Fruit fly (Drosophila melanogaster) whole organism, embryonic: ENCODE data around the gene Sik2.
A peak's percentile ranks its signal among the peaks of the same experiment; 100 is the strongest.

Experiments used
- ATbp ChIP-seq: fragments of 200-800 bp; sonication (Bioruptor generic); optimal IDR thresholded peaks from 2 replicates; lab custom pipeline; 2017; ENCODE audit warnings: missing biosample characterization, mild to moderate bottlenecking, missing genetic modification characterization, missing genetic modification reagents
- BtbVII ChIP-seq: fragments of 200-800 bp; sonication (Bioruptor generic); optimal IDR thresholded peaks from 3 replicates; lab custom pipeline; 2017; ENCODE audit warnings: missing biosample characterization, mild to moderate bottlenecking, missing genetic modification characterization
- CG10267 ChIP-seq: fragments of 200-800 bp; sonication (Bioruptor generic); optimal IDR thresholded peaks from 2 replicates; lab custom pipeline; 2018; ENCODE audit warnings: missing biosample characterization, mild to moderate bottlenecking, missing genetic modification characterization, moderate library complexity
- CG10274 ChIP-seq: fragments of 200-800 bp; sonication (Bioruptor generic); optimal IDR thresholded peaks from 3 replicates; lab custom pipeline; 2017; ENCODE audit warnings: missing biosample characterization, mild to moderate bottlenecking, missing genetic modification characterization
- CG10654 ChIP-seq: fragments of 200-800 bp; sonication (Bioruptor generic); optimal IDR thresholded peaks from 2 replicates; lab custom pipeline; 2016; ENCODE audit warnings: missing biosample characterization, missing genetic modification characterization
- CG12769 ChIP-seq: fragments of 200-800 bp; sonication (Bioruptor generic); optimal IDR thresholded peaks from 2 replicates; lab custom pipeline; 2019; ENCODE audit warnings: missing biosample characterization, mild to moderate bottlenecking, missing genetic modification characterization, moderate library complexity
- CG13894 ChIP-seq: fragments of 200-800 bp; sonication (Bioruptor generic); optimal IDR thresholded peaks from 3 replicates; lab custom pipeline; 2018; ENCODE audit warnings: missing biosample characterization, mild to moderate bottlenecking, missing genetic modification characterization, moderate library complexity
- CG1647 ChIP-seq: fragments of 200-800 bp; sonication (Bioruptor generic); optimal IDR thresholded peaks from 3 replicates; lab custom pipeline; 2016; ENCODE audit warnings: missing biosample characterization, missing genetic modification characterization
- CG1792 ChIP-seq: fragments of 200-800 bp; sonication (Bioruptor generic); optimal IDR thresholded peaks from 2 replicates; lab custom pipeline; 2016; ENCODE audit warnings: missing biosample characterization, missing genetic modification characterization
- CG18619 ChIP-seq: fragments of 200-800 bp; sonication (Bioruptor generic); optimal IDR thresholded peaks from 3 replicates; lab custom pipeline; 2017; ENCODE audit warnings: missing biosample characterization, mild to moderate bottlenecking, missing genetic modification characterization
- CG30431 ChIP-seq: fragments of 200-800 bp; sonication (Bioruptor generic); optimal IDR thresholded peaks from 2 replicates; lab custom pipeline; 2017; ENCODE audit warnings: missing biosample characterization, missing genetic modification characterization
- CG31365 ChIP-seq: fragments of 200-800 bp; sonication (Bioruptor generic); optimal IDR thresholded peaks from 2 replicates; lab custom pipeline; 2018; ENCODE audit warnings: missing biosample characterization, mild to moderate bottlenecking, missing genetic modification characterization
- CG32767 ChIP-seq: fragments of 200-800 bp; sonication (Bioruptor generic); IDR thresholded peaks from 2 replicates; pipeline ENCODE4 v1.3.6; 2022; ENCODE audit warnings: missing biosample characterization, missing genetic modification characterization
- CG33213 ChIP-seq: fragments of 200-800 bp; sonication (Bioruptor generic); optimal IDR thresholded peaks from 3 replicates; lab custom pipeline; 2016; ENCODE audit warnings: missing biosample characterization, missing genetic modification characterization
- CG3407 ChIP-seq: fragments of 200-800 bp; sonication (Bioruptor generic); optimal IDR thresholded peaks from 2 replicates; lab custom pipeline; 2018; ENCODE audit warnings: missing biosample characterization, mild to moderate bottlenecking, missing genetic modification characterization
- CG4282 ChIP-seq: fragments of 200-800 bp; sonication (Bioruptor generic); optimal IDR thresholded peaks from 2 replicates; lab custom pipeline; 2016; ENCODE audit warnings: missing biosample characterization, missing genetic modification characterization
- CG9727 ChIP-seq: fragments of 200-800 bp; sonication (Bioruptor generic); optimal IDR thresholded peaks from 3 replicates; lab custom pipeline; 2017; ENCODE audit warnings: missing biosample characterization, mild to moderate bottlenecking, missing genetic modification characterization
- CG9876 ChIP-seq: fragments of 200-800 bp; sonication (Bioruptor generic); optimal IDR thresholded peaks from 2 replicates; lab custom pipeline; 2016; ENCODE audit warnings: missing biosample characterization, missing genetic modification characterization
- CoRest ChIP-seq: fragments of 200-800 bp; sonication (Bioruptor generic); optimal IDR thresholded peaks from 3 replicates; lab custom pipeline; 2018; ENCODE audit warnings: missing biosample characterization, mild to moderate bottlenecking, missing genetic modification characterization, moderate library complexity
- D19B ChIP-seq: fragments of 200-800 bp; sonication (Bioruptor generic); optimal IDR thresholded peaks from 2 replicates; lab custom pipeline; 2017; ENCODE audit warnings: missing biosample characterization, mild to moderate bottlenecking, missing genetic modification characterization
- Deaf1 ChIP-seq: fragments of 200-800 bp; optimal IDR thresholded peaks from 3 replicates; lab custom pipeline; 2019; ENCODE audit warnings: missing biosample characterization, mild to moderate bottlenecking, missing genetic modification characterization, moderate library complexity
- Dip2 ChIP-seq: fragments of 200-800 bp; sonication (Bioruptor generic); IDR thresholded peaks from 2 replicates; pipeline ENCODE4 v1.3.6; 2022; ENCODE audit warnings: missing biosample characterization, missing genetic modification characterization
- Dip3 ChIP-seq: fragments of 200-800 bp; sonication (Bioruptor generic); optimal IDR thresholded peaks from 3 replicates; lab custom pipeline; 2016; ENCODE audit warnings: missing biosample characterization, missing genetic modification characterization
- Drgx ChIP-seq: fragments of 200-800 bp; sonication (Bioruptor generic); IDR thresholded peaks from 2 replicates; pipeline ENCODE4 v1.3.6; 2022; ENCODE audit warnings: missing biosample characterization, missing genetic modification characterization
- E2f1 ChIP-seq: fragments of 200-800 bp; sonication (Bioruptor generic); IDR thresholded peaks from 2 replicates; pipeline ENCODE4 v1.3.6; 2022; ENCODE audit warnings: missing biosample characterization, missing genetic modification characterization
- E2f2 ChIP-seq: fragments of 200-800 bp; sonication (Bioruptor generic); IDR thresholded peaks from 2 replicates; pipeline ENCODE4 v1.3.6; 2022; ENCODE audit warnings: missing biosample characterization, missing genetic modification characterization
- Fer1 ChIP-seq: fragments of 200-800 bp; sonication (Bioruptor generic); optimal IDR thresholded peaks from 2 replicates; lab custom pipeline; 2017; ENCODE audit warnings: missing biosample characterization, mild to moderate bottlenecking, missing genetic modification characterization
- Gsc ChIP-seq: fragments of 200-800 bp; sonication (Bioruptor generic); IDR thresholded peaks from 2 replicates; pipeline ENCODE4 v1.3.6; 2022; ENCODE audit warnings: missing biosample characterization, missing genetic modification characterization
- HmgZ ChIP-seq: fragments of 200-800 bp; sonication (Bioruptor generic); optimal IDR thresholded peaks from 2 replicates; lab custom pipeline; 2018; ENCODE audit warnings: missing biosample characterization, mild to moderate bottlenecking, missing genetic modification characterization
- Max ChIP-seq: fragments of 200-800 bp; sonication (Bioruptor generic); optimal IDR thresholded peaks from 2 replicates; lab custom pipeline; 2016; ENCODE audit warnings: missing biosample characterization, mild to moderate bottlenecking, missing genetic modification characterization
- NC2β ChIP-seq: fragments of 200-800 bp; sonication (Bioruptor generic); optimal IDR thresholded peaks from 2 replicates; lab custom pipeline; 2016; ENCODE audit warnings: missing biosample characterization, missing genetic modification characterization
- Rx ChIP-seq: fragments of 200-800 bp; sonication (Bioruptor generic); IDR thresholded peaks from 2 replicates; pipeline ENCODE4 v1.3.6; 2022; ENCODE audit warnings: missing biosample characterization, missing genetic modification characterization
- Side ChIP-seq: fragments of 200-800 bp; sonication (Bioruptor generic); optimal IDR thresholded peaks from 2 replicates; lab custom pipeline; 2016; ENCODE audit warnings: missing biosample characterization, missing genetic modification characterization
- Usf ChIP-seq: fragments of 200-800 bp; sonication (Bioruptor generic); optimal IDR thresholded peaks from 2 replicates; lab custom pipeline; 2017; ENCODE audit warnings: missing genotype, missing biosample characterization, missing genetic modification characterization
- al ChIP-seq: fragments of 200-800 bp; sonication (Bioruptor generic); IDR thresholded peaks from 2 replicates; pipeline ENCODE4 v1.3.6; 2022; ENCODE audit warnings: missing biosample characterization, missing genetic modification characterization
- bcd ChIP-seq: fragments of 200-800 bp; sonication (Bioruptor generic); optimal IDR thresholded peaks from 2 replicates; lab custom pipeline; 2017; ENCODE audit warnings: missing biosample characterization, mild to moderate bottlenecking, missing genetic modification characterization
- caup ChIP-seq: fragments of 200-800 bp; sonication (Bioruptor generic); optimal IDR thresholded peaks from 3 replicates; lab custom pipeline; 2017; ENCODE audit warnings: missing biosample characterization, mild to moderate bottlenecking, missing genetic modification characterization, moderate library complexity; ENCODE audit not compliant: severe bottlenecking
- dati ChIP-seq: fragments of 200-800 bp; sonication (Bioruptor generic); IDR thresholded peaks from 2 replicates; pipeline ENCODE4 v1.3.6; 2022; ENCODE audit warnings: missing biosample characterization, missing genetic modification characterization
- dimm ChIP-seq: fragments of 200-800 bp; sonication (Bioruptor generic); IDR thresholded peaks from 2 replicates; pipeline ENCODE4 v1.3.6; 2022; ENCODE audit warnings: missing biosample characterization, missing genetic modification characterization
- dysf ChIP-seq: fragments of 200-800 bp; sonication (Bioruptor generic); IDR thresholded peaks from 3 replicates; pipeline ENCODE4 v1.3.6; 2022; ENCODE audit warnings: missing biosample characterization, missing genetic modification characterization
- eyg ChIP-seq: fragments of 200-800 bp; sonication (Bioruptor generic); optimal IDR thresholded peaks from 3 replicates; lab custom pipeline; 2016; ENCODE audit warnings: missing biosample characterization, missing genetic modification characterization
- gro ChIP-seq: fragments of 200-800 bp; sonication (Bioruptor generic); optimal IDR thresholded peaks from 2 replicates; lab custom pipeline; 2016; ENCODE audit warnings: missing biosample characterization, missing genetic modification characterization
- insv ChIP-seq, 2 experiments: fragments of 200-800 bp; sonication (Bioruptor generic); optimal IDR thresholded peaks; 3 replicates each; lab custom pipeline; 2016 to 2018; ENCODE audit warnings: missing biosample characterization in 2 of 2, missing genetic modification characterization in 2 of 2
- pfk ChIP-seq: fragments of 200-800 bp; sonication (Bioruptor generic); optimal IDR thresholded peaks from 2 replicates; lab custom pipeline; 2018; ENCODE audit warnings: missing biosample characterization, mild to moderate bottlenecking, missing genetic modification characterization, moderate library complexity
- phol ChIP-seq: fragments of 200-800 bp; sonication (Bioruptor generic); optimal IDR thresholded peaks from 3 replicates; lab custom pipeline; 2018; ENCODE audit warnings: missing biosample characterization, mild to moderate bottlenecking, missing genetic modification characterization, moderate library complexity
- pzg ChIP-seq: fragments of 200-800 bp; sonication (Bioruptor generic); optimal IDR thresholded peaks from 3 replicates; lab custom pipeline; 2018; ENCODE audit warnings: missing biosample characterization, mild to moderate bottlenecking, missing genetic modification characterization, moderate library complexity
- row ChIP-seq: fragments of 200-800 bp; sonication (Bioruptor generic); IDR thresholded peaks from 3 replicates; pipeline ENCODE4 v1.3.6; 2022; ENCODE audit warnings: missing biosample characterization, missing genetic modification characterization
- schlank ChIP-seq: fragments of 200-800 bp; sonication (Bioruptor generic); optimal IDR thresholded peaks from 2 replicates; lab custom pipeline; 2018; ENCODE audit warnings: missing biosample characterization, mild to moderate bottlenecking, missing genetic modification characterization
- tin ChIP-seq: fragments of 200-800 bp; sonication (Bioruptor generic); optimal IDR thresholded peaks from 3 replicates; lab custom pipeline; 2016; ENCODE audit warnings: missing biosample characterization, missing genetic modification characterization
- trh ChIP-seq: fragments of 200-800 bp; sonication (Bioruptor generic); optimal IDR thresholded peaks from 2 replicates; lab custom pipeline; 2016; ENCODE audit warnings: missing biosample characterization, missing genetic modification characterization
- vnd ChIP-seq: fragments of 200-800 bp; sonication (Bioruptor generic); IDR thresholded peaks from 3 replicates; pipeline ENCODE4 v1.3.6; 2022; ENCODE audit warnings: missing biosample characterization, missing genetic modification characterization; ENCODE audit not compliant: partially characterized antibody

The Sik2 gene

DNA sequence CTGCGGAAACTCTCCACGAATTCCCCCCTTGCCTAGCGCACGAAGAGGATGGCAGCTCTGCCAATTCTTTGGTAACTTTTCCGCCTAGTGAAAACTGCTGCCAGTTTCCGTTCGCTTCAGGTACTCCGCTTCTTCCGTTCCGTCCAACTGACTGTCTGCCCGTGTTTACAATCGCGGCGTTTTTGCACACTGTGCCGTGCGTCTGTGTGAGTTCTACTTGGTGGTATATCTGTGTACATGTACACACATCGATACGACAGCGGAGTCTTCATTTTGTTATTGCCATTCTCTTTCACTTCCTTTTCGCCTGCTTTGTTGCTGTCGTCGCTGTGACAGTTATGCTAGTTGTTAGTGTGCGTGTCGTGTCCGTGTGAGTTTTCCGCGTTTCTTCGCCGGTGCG, 48.9 kb downstream of the Sik2 start (continued):
- TF ChIP-seq phol (tag; lab: Kevin White, UChicago), result peak; percentile 41
- no peak for TF ChIP-seq CG10654 (GFP tag; lab: Kevin White, UChicago)
- no peak for TF ChIP-seq NC2β (GFP tag; lab: Kevin White, UChicago)
- TF ChIP-seq CG33213 (GFP tag; lab: Kevin White, UChicago), result no peak
- TF ChIP-seq CG9727 (GFP tag; lab: Kevin White, UChicago), result peak; percentile 38
- TF ChIP-seq insv (GFP tag; optimal IDR thresholded peaks at IDR 0.05; lab: Kevin White, UChicago), result peak in 1 of 2 experiments; percentile 47
- TF ChIP-seq CG30431 (GFP tag; lab: Kevin White, UChicago), result no peak
- peak; percentile 20 for TF ChIP-seq D19B (GFP tag; lab: Kevin White, UChicago)
- TF ChIP-seq trh (GFP tag; lab: Kevin White, UChicago), result no peak
- TF ChIP-seq HmgZ (tag; lab: Kevin White, UChicago), result peak; percentile 43
- no peak for TF ChIP-seq CG13894 (tag; lab: Kevin White, UChicago)
- TF ChIP-seq schlank (tag; lab: Kevin White, UChicago), result peak; percentile 3
- TF ChIP-seq BtbVII (GFP tag; lab: Kevin White, UChicago), result no peak
- no peak for TF ChIP-seq row (GFP tag; lab: Robert Waterston, UW)
- TF ChIP-seq pzg (GFP tag; lab: Kevin White, UChicago), result peak; percentile 19
- TF ChIP-seq CG4282 (GFP tag; lab: Kevin White, UChicago), result peak; percentile 17
- no peak for TF ChIP-seq tin (GFP tag; lab: Kevin White, UChicago)
- TF ChIP-seq E2f2 (GFP tag; lab: Robert Waterston, UW), result 0 out of 2 replicates have a peak, but pooled peaks have one; percentile 11
- TF ChIP-seq Side, result peak; percentile 33
- peak; percentile 21 for TF ChIP-seq CG10274
- no peak for TF ChIP-seq dati (GFP tag; lab: Robert Waterston, UW)
- peak; percentile 16 for TF ChIP-seq CoRest (tag; lab: Kevin White, UChicago)
- TF ChIP-seq E2f1 (GFP tag; lab: Robert Waterston, UW), result no peak
- no peak for TF ChIP-seq ATbp
- peak; percentile 39 for TF ChIP-seq CG12769 (tag; lab: Kevin White, UChicago)
- peak; percentile 33 for TF ChIP-seq Dip3 (GFP tag; lab: Kevin White, UChicago)
- TF ChIP-seq Drgx (GFP tag; lab: Robert Waterston, UW), result peak; percentile 54; the same call in 1 of the 2 replicates
- peak; percentile 2 for TF ChIP-seq CG9876
- peak; percentile 27 for TF ChIP-seq CG1792 (GFP tag; lab: Kevin White, UChicago)
- TF ChIP-seq Usf (GFP tag; lab: Kevin White, UChicago), result no peak
- TF ChIP-seq dimm, result no peak
- peak; percentile 61 for TF ChIP-seq CG10267 (tag; lab: Kevin White, UChicago)
- peak; percentile 63 for TF ChIP-seq Fer1 (GFP tag; lab: Kevin White, UChicago)
- TF ChIP-seq vnd, result no peak
- TF ChIP-seq al (GFP tag; lab: Robert Waterston, UW), result 0 out of 2 replicates have a peak, but pooled peaks have one; percentile 9
- peak; percentile 46 for TF ChIP-seq gro (GFP tag; lab: Kevin White, UChicago)
- peak; percentile 15 for TF ChIP-seq CG18619
- peak; percentile 3 for TF ChIP-seq Max (GFP tag; lab: Kevin White, UChicago)
- TF ChIP-seq dysf (GFP tag; lab: Robert Waterston, UW), result peak; percentile 28; the same call in 2 of the 3 replicates
- peak; percentile 29 for TF ChIP-seq Deaf1 (tag; lab: Kevin White, UChicago)
- TF ChIP-seq bcd, result peak; percentile 8
- TF ChIP-seq CG1647, result no peak
- TF ChIP-seq CG32767 (GFP tag; lab: Robert Waterston, UW), result no peak
- no peak for TF ChIP-seq CG3407 (GFP tag; lab: Kevin White, UChicago)
- TF ChIP-seq pfk, result peak; percentile 69
- peak; percentile 47 for TF ChIP-seq caup
- 0 out of 2 replicates have a peak, but pooled peaks have one; percentile 1 for TF ChIP-seq Rx
- no peak for TF ChIP-seq Dip2 (GFP tag; lab: Robert Waterston, UW)
- TF ChIP-seq Gsc (GFP tag; lab: Robert Waterston, UW), result no peak
- TF ChIP-seq eyg (GFP tag; lab: Kevin White, UChicago), result no peak
- no peak for TF ChIP-seq CG31365 (tag; lab: Kevin White, UChicago)
